Worm (Caenorhabditis elegans) whole organism, late embryonic: ENCODE data around the gene tut-1.

Experiments
- C08G9.2 ChIP-seq: sonication (generic microtip); optimal IDR thresholded peaks from 2 replicates; lab custom pipeline; 2016; ENCODE audit warnings: mild to moderate bottlenecking, missing genetic modification characterization, moderate library complexity, missing compliant biosample characterization
- ceh-2 ChIP-seq: sonication (generic microtip); optimal IDR thresholded peaks from 2 replicates; lab custom pipeline; 2016; ENCODE audit warnings: missing genotype, missing genetic modification characterization, missing compliant biosample characterization
- ceh-22 ChIP-seq: sonication (generic microtip); optimal IDR thresholded peaks from 2 replicates; lab custom pipeline; 2017; ENCODE audit warnings: missing biosample characterization, missing genetic modification characterization
- eyg-1 ChIP-seq: sonication (generic microtip); optimal IDR thresholded peaks from 2 replicates; lab custom pipeline; 2016; ENCODE audit warnings: missing genotype, missing genetic modification characterization, missing compliant biosample characterization
- fkh-6 ChIP-seq: sonication (generic microtip); optimal IDR thresholded peaks from 2 replicates; lab custom pipeline; 2016; ENCODE audit warnings: missing genetic modification characterization, missing compliant biosample characterization
- lim-6 ChIP-seq: sonication (generic microtip); optimal IDR thresholded peaks from 2 replicates; lab custom pipeline; 2016; ENCODE audit warnings: missing genetic modification characterization, missing compliant biosample characterization
- nhr-11 ChIP-seq: fragments of 150-350 bp; optimal IDR thresholded peaks from 2 replicates; lab custom pipeline; 2014; ENCODE audit warnings: missing biosample characterization, missing genetic modification characterization
- unc-86 ChIP-seq: sonication (generic microtip); optimal IDR thresholded peaks from 2 replicates; lab custom pipeline; 2016; ENCODE audit warnings: missing genetic modification characterization, missing compliant biosample characterization

DNA sequence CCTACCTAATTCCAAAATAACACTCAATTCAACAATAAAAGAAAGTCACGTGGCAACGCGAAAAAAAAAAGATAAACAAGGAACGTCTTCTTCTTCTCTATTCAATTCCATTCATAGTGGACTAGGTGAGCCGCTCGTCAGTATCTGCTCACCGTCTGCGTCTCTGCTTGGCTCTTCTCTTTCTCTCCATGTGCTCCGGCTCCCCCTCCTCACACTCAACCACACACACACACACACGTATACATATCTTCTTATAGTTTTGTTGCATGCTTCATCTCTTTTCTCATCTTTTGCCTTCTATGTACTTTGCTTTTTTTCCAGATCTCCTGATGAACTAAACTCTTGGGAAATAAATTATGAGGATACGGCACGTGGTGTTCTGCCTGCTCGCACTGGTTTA lies 10.6 kb upstream of the tut-1 start, which contains the start of gene daf-1:
- TF ChIP-seq nhr-11 = no peak
- TF ChIP-seq eyg-1 (tag; lab: Kevin White, UChicago) = no peak
- TF ChIP-seq ceh-2 = no peak
- no peak for TF ChIP-seq unc-86
- no peak for TF ChIP-seq fkh-6 (tag; lab: Kevin White, UChicago)
- TF ChIP-seq lim-6 (tag; lab: Kevin White, UChicago) = no peak
- TF ChIP-seq ceh-22 (tag; lab: Kevin White, UChicago) = no peak
- TF ChIP-seq C08G9.2 (tag; lab: Kevin White, UChicago) = no peak
